Worm (Caenorhabditis elegans) whole organism, L1 larva: ENCODE measurements around the gene C14A4.6.

Experiments
- C34B4.2 ChIP-seq: sonication (generic microtip); optimal IDR thresholded peaks from 2 replicates; lab custom pipeline; 2017; ENCODE audit warnings: mild to moderate bottlenecking, missing genetic modification characterization, missing compliant biosample characterization
- F16B12.6 ChIP-seq: fragments of 150-350 bp; optimal IDR thresholded peaks from 2 replicates; lab custom pipeline; 2014; ENCODE audit warnings: missing biosample characterization, missing genetic modification characterization
- aly-2 ChIP-seq: fragments of 150-350 bp; optimal IDR thresholded peaks from 2 replicates; lab custom pipeline; 2014; ENCODE audit warnings: missing biosample characterization, missing genetic modification characterization
- ama-1 ChIP-seq: fragments of 150-350 bp; optimal IDR thresholded peaks from 2 replicates; lab custom pipeline; 2014
- ceh-63 ChIP-seq: fragments of 200-800 bp; sonication (Bioruptor generic); optimal IDR thresholded peaks from 2 replicates; lab custom pipeline; 2018; ENCODE audit warnings: mild to moderate bottlenecking, missing genetic modification characterization, missing compliant biosample characterization
- ceh-8 ChIP-seq: fragments of 200-800 bp; sonication (Bioruptor generic); optimal IDR thresholded peaks from 2 replicates; lab custom pipeline; 2018; ENCODE audit warnings: mild to moderate bottlenecking, missing genetic modification characterization, moderate library complexity, missing compliant biosample characterization
- ceh-82 ChIP-seq, 3 experiments: fragments of 150-350 bp in 1 of 3; sonication (generic microtip) in 2 of 3; optimal IDR thresholded peaks; 2 replicates each; lab custom pipeline; 2014 to 2017; ENCODE audit warnings: missing biosample characterization in 3 of 3, missing genetic modification characterization in 3 of 3
- ces-1 ChIP-seq: fragments of 150-350 bp; optimal IDR thresholded peaks from 2 replicates; lab custom pipeline; 2014; ENCODE audit warnings: missing biosample characterization, missing genetic modification reagents, missing genetic modification characterization
- dpl-1 ChIP-seq, 3 experiments: fragments of 150-350 bp in 2 of 3; sonication (generic microtip) in 1 of 3; optimal IDR thresholded peaks; 2 replicates each; lab custom pipeline; 2014 to 2017; ENCODE audit warnings: missing biosample characterization in 3 of 3, missing genetic modification characterization in 3 of 3, missing genetic modification reagents in 3 of 3
- dsc-1 ChIP-seq: sonication (generic microtip); optimal IDR thresholded peaks from 2 replicates; lab custom pipeline; 2016; ENCODE audit warnings: mild to moderate bottlenecking, missing genetic modification characterization, missing compliant biosample characterization
- efl-3 ChIP-seq: fragments of 200-800 bp; sonication (Bioruptor generic); optimal IDR thresholded peaks from 2 replicates; lab custom pipeline; 2018; ENCODE audit warnings: mild to moderate bottlenecking, missing genetic modification characterization, missing compliant biosample characterization
- egl-13 ChIP-seq: sonication (generic microtip); optimal IDR thresholded peaks from 2 replicates; lab custom pipeline; 2016; ENCODE audit warnings: missing genotype, missing genetic modification reagents, missing genetic modification characterization, missing compliant biosample characterization
- egl-27 ChIP-seq, 2 experiments: fragments of 150-350 bp in 1 of 2; sonication (generic microtip); optimal IDR thresholded peaks; 3 replicates each; lab custom pipeline; 2017 to 2018; ENCODE audit warnings: missing biosample characterization in 2 of 2, missing genetic modification characterization in 2 of 2, missing genetic modification reagents in 2 of 2
- elt-2 ChIP-seq: sonication (generic microtip); optimal IDR thresholded peaks from 2 replicates; lab custom pipeline; 2016; ENCODE audit warnings: missing genetic modification characterization, mild to moderate bottlenecking, inconsistent platforms, missing compliant biosample characterization, missing genetic modification reagents
- elt-3 ChIP-seq, 6 experiments: fragments of 150-350 bp in 1 of 6; sonication (generic microtip); optimal IDR thresholded peaks; 2 replicates each; lab custom pipeline; 2017 to 2018; ENCODE audit warnings: missing biosample characterization in 6 of 6, missing genetic modification characterization in 6 of 6, inconsistent platforms in 1 of 6
- ets-5 ChIP-seq: fragments of 200-800 bp; sonication (Bioruptor generic); IDR thresholded peaks from 2 replicates; pipeline ENCODE4 v1.3.6; 2022; ENCODE audit warnings: missing genetic modification characterization, missing compliant biosample characterization
- fkh-10 ChIP-seq: sonication (generic microtip); optimal IDR thresholded peaks from 2 replicates; lab custom pipeline; 2017; ENCODE audit warnings: missing biosample characterization, missing genetic modification reagents, missing genetic modification characterization
- fkh-8 ChIP-seq: sonication (generic microtip); optimal IDR thresholded peaks from 2 replicates; lab custom pipeline; 2016; ENCODE audit warnings: mild to moderate bottlenecking, missing genetic modification characterization, missing compliant biosample characterization
- fos-1 ChIP-seq: fragments of 150-350 bp; optimal IDR thresholded peaks from 2 replicates; lab custom pipeline; 2014; ENCODE audit warnings: missing biosample characterization, missing genetic modification characterization
- grh-1 ChIP-seq: fragments of 200-800 bp; sonication (Bioruptor generic); IDR thresholded peaks from 2 replicates; pipeline ENCODE4 v1.3.6; 2022; ENCODE audit warnings: missing genetic modification reagents, missing genetic modification characterization, missing compliant biosample characterization
- hlh-4 ChIP-seq: sonication (generic microtip); optimal IDR thresholded peaks from 2 replicates; lab custom pipeline; 2016; ENCODE audit warnings: mild to moderate bottlenecking, missing genetic modification characterization, missing compliant biosample characterization
- jun-1 ChIP-seq: fragments of 150-350 bp; optimal IDR thresholded peaks from 2 replicates; lab custom pipeline; 2014; ENCODE audit warnings: missing biosample characterization, missing genetic modification reagents, missing genetic modification characterization
- lin-13 ChIP-seq: fragments of 150-350 bp; optimal IDR thresholded peaks from 2 replicates; lab custom pipeline; 2014; ENCODE audit warnings: missing biosample characterization, missing genetic modification reagents, missing genetic modification characterization
- lin-35 ChIP-seq, 2 experiments: fragments of 150-350 bp; optimal IDR thresholded peaks; 2 replicates each; lab custom pipeline; 2014; ENCODE audit warnings: missing biosample characterization in 2 of 2, missing genetic modification characterization in 2 of 2, missing genetic modification reagents in 2 of 2
- lin-39 ChIP-seq: fragments of 150-350 bp; optimal IDR thresholded peaks from 2 replicates; lab custom pipeline; 2014; ENCODE audit warnings: missing biosample characterization, missing genetic modification reagents, missing genetic modification characterization
- lir-3 ChIP-seq: sonication (generic microtip); optimal IDR thresholded peaks from 2 replicates; lab custom pipeline; 2016; ENCODE audit warnings: mild to moderate bottlenecking, missing genetic modification characterization, moderate library complexity, missing compliant biosample characterization; ENCODE audit not compliant: poor library complexity
- mdl-1 ChIP-seq, 2 experiments: fragments of 150-350 bp; optimal IDR thresholded peaks; 2 replicates each; lab custom pipeline; 2014 to 2017; ENCODE audit warnings: missing biosample characterization in 2 of 2, missing genetic modification characterization in 2 of 2, inconsistent platforms in 1 of 2
- mep-1 ChIP-seq: fragments of 150-350 bp; optimal IDR thresholded peaks from 2 replicates; lab custom pipeline; 2014; ENCODE audit warnings: missing biosample characterization, missing genetic modification characterization
- nhr-11 ChIP-seq: fragments of 150-350 bp; optimal IDR thresholded peaks from 2 replicates; lab custom pipeline; 2014; ENCODE audit warnings: missing biosample characterization, missing genetic modification characterization
- nhr-12 ChIP-seq: sonication (generic microtip); optimal IDR thresholded peaks from 2 replicates; lab custom pipeline; 2017; ENCODE audit warnings: missing biosample characterization, missing genetic modification characterization
- nhr-19 ChIP-seq: fragments of 200-800 bp; sonication (Bioruptor generic); conservative IDR thresholded peaks from 2 replicates; pipeline ENCODE4 v1.3.6; 2022; ENCODE audit warnings: missing genetic modification characterization, missing compliant biosample characterization
- nhr-20 ChIP-seq: sonication (generic microtip); optimal IDR thresholded peaks from 2 replicates; lab custom pipeline; 2016; ENCODE audit warnings: mild to moderate bottlenecking, missing genetic modification characterization, missing compliant biosample characterization
- nhr-237 ChIP-seq: fragments of 150-350 bp; optimal IDR thresholded peaks from 2 replicates; lab custom pipeline; 2014; ENCODE audit warnings: missing biosample characterization, missing genetic modification characterization
- nhr-71 ChIP-seq: sonication (generic microtip); optimal IDR thresholded peaks from 2 replicates; lab custom pipeline; 2016; ENCODE audit warnings: mild to moderate bottlenecking, missing genetic modification characterization, moderate library complexity, missing compliant biosample characterization
- nhr-85 ChIP-seq: sonication (generic microtip); peaks from one replicate; lab custom pipeline; 2016; ENCODE audit warnings: missing genetic modification characterization, inconsistent platforms, missing compliant biosample characterization
- nhr-90 ChIP-seq: sonication (generic microtip); optimal IDR thresholded peaks from 2 replicates; lab custom pipeline; 2016; ENCODE audit warnings: mild to moderate bottlenecking, missing genetic modification characterization, missing compliant biosample characterization; ENCODE audit not compliant: poor library complexity
- pqm-1 ChIP-seq: sonication (generic microtip); optimal IDR thresholded peaks from 3 replicates; lab custom pipeline; 2017; ENCODE audit warnings: missing biosample characterization, missing genetic modification characterization
- skn-1 ChIP-seq: fragments of 150-350 bp; optimal IDR thresholded peaks from 2 replicates; lab custom pipeline; 2014; ENCODE audit warnings: missing biosample characterization, missing genetic modification characterization
- snpc-4 ChIP-seq: fragments of 150-350 bp; optimal IDR thresholded peaks from 2 replicates; lab custom pipeline; 2014; ENCODE audit warnings: missing biosample characterization, missing genetic modification characterization
- snu-23 ChIP-seq: sonication (generic microtip); optimal IDR thresholded peaks from 2 replicates; lab custom pipeline; 2016; ENCODE audit warnings: missing genetic modification characterization, missing compliant biosample characterization
- sptf-1 ChIP-seq: fragments of 150-350 bp; optimal IDR thresholded peaks from 2 replicates; lab custom pipeline; 2014; ENCODE audit warnings: missing biosample characterization, missing genetic modification characterization
- sup-37 ChIP-seq: fragments of 200-800 bp; sonication (Bioruptor generic); optimal IDR thresholded peaks from 2 replicates; lab custom pipeline; 2018; ENCODE audit warnings: mild to moderate bottlenecking, missing genetic modification characterization, missing compliant biosample characterization
- swsn-7 ChIP-seq: sonication (generic microtip); optimal IDR thresholded peaks from 2 replicates; lab custom pipeline; 2016; ENCODE audit warnings: missing genetic modification characterization, missing compliant biosample characterization
- tbx-2 ChIP-seq: sonication (generic microtip); optimal IDR thresholded peaks from 2 replicates; lab custom pipeline; 2016; ENCODE audit warnings: missing genetic modification characterization, missing compliant biosample characterization
- tlp-1 ChIP-seq: fragments of 150-350 bp; optimal IDR thresholded peaks from 2 replicates; lab custom pipeline; 2014; ENCODE audit warnings: missing biosample characterization, missing genetic modification characterization
- unc-130 ChIP-seq: fragments of 150-350 bp; optimal IDR thresholded peaks from 2 replicates; lab custom pipeline; 2017; ENCODE audit warnings: missing biosample characterization, missing genetic modification characterization, inconsistent platforms
- unc-86 ChIP-seq: sonication (generic microtip); optimal IDR thresholded peaks from 2 replicates; lab custom pipeline; 2016; ENCODE audit warnings: missing genetic modification characterization, missing compliant biosample characterization
- vab-15 ChIP-seq: sonication (generic microtip); optimal IDR thresholded peaks from 2 replicates; lab custom pipeline; 2017; ENCODE audit warnings: missing genotype, mild to moderate bottlenecking, missing genetic modification characterization, missing compliant biosample characterization
- xbp-1 ChIP-seq: sonication (generic microtip); optimal IDR thresholded peaks from 2 replicates; lab custom pipeline; 2016; ENCODE audit warnings: missing genetic modification characterization, missing compliant biosample characterization
- zip-4 ChIP-seq: fragments of 200-800 bp; sonication (Bioruptor generic); optimal IDR thresholded peaks from 2 replicates; lab custom pipeline; 2018; ENCODE audit warnings: mild to moderate bottlenecking, missing genetic modification characterization, moderate library complexity, missing compliant biosample characterization
- ztf-4 ChIP-seq: fragments of 150-350 bp; optimal IDR thresholded peaks from 2 replicates; lab custom pipeline; 2014; ENCODE audit warnings: missing biosample characterization, missing genetic modification characterization

The C14A4.6 gene

DNA sequence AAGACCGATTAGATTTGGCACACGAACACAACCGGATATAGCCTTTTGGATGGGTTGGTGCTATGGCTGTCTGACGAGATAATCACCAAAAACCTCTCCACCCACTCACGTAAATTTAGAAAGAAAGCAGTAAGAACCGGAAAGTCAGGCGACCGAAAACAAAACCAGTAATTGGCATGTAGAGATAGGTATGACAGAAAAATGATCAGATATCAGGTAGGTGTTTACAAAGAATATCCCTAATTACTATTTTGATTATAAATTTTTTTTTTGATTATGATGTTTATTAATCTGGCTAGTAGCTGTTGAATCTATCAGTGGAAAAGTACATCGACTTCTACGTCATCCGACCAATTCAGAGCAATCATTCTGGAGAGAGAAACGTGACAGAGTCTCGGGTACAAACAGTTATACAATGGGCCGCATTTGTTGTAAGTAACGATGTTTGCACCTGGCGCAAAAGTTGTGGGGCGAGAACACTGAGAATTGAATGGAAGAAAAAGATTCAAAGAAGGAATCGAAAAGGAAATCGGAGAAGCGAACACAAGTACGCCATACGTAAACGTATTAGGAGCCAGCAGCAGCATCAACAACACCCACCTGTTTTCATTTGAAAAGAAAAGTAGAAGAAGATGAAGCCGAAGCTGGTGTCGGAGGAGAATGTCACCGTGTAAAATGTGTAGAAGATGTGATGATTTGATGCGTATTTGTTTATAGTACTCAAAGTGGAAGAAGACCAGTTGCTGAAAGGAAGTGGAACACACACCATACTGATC is 43.5 kb downstream of the C14A4.6 start (continued):
- TF ChIP-seq dsc-1 (tag; lab: Kevin White, UChicago) (peak; percentile 32), dpl-1 (GFP tag; optimal IDR thresholded peaks at IDR 0.05; lab: Kevin White, UChicago) (no peak), fkh-8 (tag; lab: Kevin White, UChicago) (peak; percentile 69), tlp-1 (tag; lab: Kevin White, UChicago) (no peak), nhr-90 (peak; percentile 47), ztf-4 (tag; lab: Kevin White, UChicago) (peak; percentile 23), nhr-19 (GFP tag; lab: Robert Waterston, UW) (0 out of 2 replicates have a peak, but pooled peaks have one; percentile 19), nhr-12 (no peak), snpc-4 (tag; lab: Kevin White, UChicago) (no peak), efl-3 (no peak), fos-1 (no peak), lin-39 (tag; lab: Kevin White, UChicago) (peak; percentile 12), unc-130 (tag; lab: Kevin White, UChicago) (peak; percentile 12), ets-5 (no peak), aly-2 (no peak), egl-13 (tag; lab: Kevin White, UChicago) (no peak), C34B4.2 (tag; lab: Kevin White, UChicago) (no peak), ama-1 (peak; percentile 25), unc-86 (tag; lab: Kevin White, UChicago) (no peak), nhr-71 (tag; lab: Kevin White, UChicago) (peak; percentile 58), nhr-11 (tag; lab: Kevin White, UChicago) (no peak), vab-15 (no peak), ceh-82 (tag; optimal IDR thresholded peaks at IDR 0.05; lab: Kevin White, UChicago) (no peak), hlh-4 (tag; lab: Kevin White, UChicago) (no peak), xbp-1 (peak; percentile 5), egl-27 (tag; optimal IDR thresholded peaks at IDR 0.05; lab: Kevin White, UChicago) (no peak), lin-13 (GFP tag; lab: Kevin White, UChicago) (no peak), mep-1 (tag; lab: Kevin White, UChicago) (peak; percentile 54), lir-3 (no peak), elt-2 (tag; lab: Kevin White, UChicago) (peak; percentile 9), swsn-7 (peak; percentile 23), jun-1 (tag; lab: Kevin White, UChicago) (no peak), pqm-1 (tag; lab: Kevin White, UChicago) (no peak), F16B12.6 (tag; lab: Kevin White, UChicago) (no peak), tbx-2 (tag; lab: Kevin White, UChicago) (no peak), lin-35 (GFP tag; optimal IDR thresholded peaks at IDR 0.05; lab: Kevin White, UChicago) (no peak), mdl-1 (tag; optimal IDR thresholded peaks at IDR 0.05; lab: Kevin White, UChicago) (peak in 1 of 2 experiments; percentile 35), snu-23 (peak; percentile 12), elt-3 (tag; optimal IDR thresholded peaks at IDR 0.05; lab: Kevin White, UChicago) (peak in 1 of 6 experiments; percentile 74), ceh-8 (GFP tag; lab: Kevin White, UChicago) (peak; percentile 63), ces-1 (GFP tag; lab: Kevin White, UChicago) (no peak), grh-1 (GFP tag; lab: Robert Waterston, UW) (peak; percentile 57; the same call in 1 of the 2 replicates)

DNA sequence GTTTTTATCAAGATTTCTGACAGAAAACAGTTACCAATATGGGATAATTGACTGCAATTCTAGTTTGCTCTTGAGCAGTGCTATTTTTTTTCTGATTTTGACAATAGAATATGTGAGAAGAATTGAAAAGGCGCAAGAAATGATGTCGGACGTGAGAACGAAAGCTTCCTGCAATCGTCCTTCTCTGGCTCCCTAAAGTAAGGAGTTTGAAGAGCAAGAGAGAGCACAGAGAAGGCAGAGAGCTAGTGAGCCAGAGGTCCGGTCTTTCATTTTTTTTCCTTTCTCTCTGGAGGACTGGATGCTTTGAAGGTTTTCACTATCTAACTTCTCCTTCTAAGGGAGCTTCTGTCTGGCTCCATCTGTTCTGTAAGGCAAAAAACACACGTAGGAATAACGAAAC is 44.4 kb downstream of the C14A4.6 start:
- no peak for TF ChIP-seq ceh-63 (GFP tag; lab: Kevin White, UChicago)
- TF ChIP-seq ceh-82 (tag; optimal IDR thresholded peaks at IDR 0.05; lab: Kevin White, UChicago), result peak in 1 of 3 experiments; percentile 12
- no peak for TF ChIP-seq skn-1
- TF ChIP-seq fkh-10 (GFP tag; lab: Kevin White, UChicago), result peak; percentile 12
- peak; percentile 21 for TF ChIP-seq ama-1
- no peak for TF ChIP-seq nhr-20 (tag; lab: Kevin White, UChicago)
- TF ChIP-seq zip-4 (GFP tag; lab: Kevin White, UChicago), result no peak
- no peak for TF ChIP-seq elt-2 (tag; lab: Kevin White, UChicago)
- no peak for TF ChIP-seq ztf-4 (tag; lab: Kevin White, UChicago)
- TF ChIP-seq lin-35 (GFP tag; optimal IDR thresholded peaks at IDR 0.05; lab: Kevin White, UChicago), result no peak
- TF ChIP-seq snu-23, result peak; percentile 10
- no peak for TF ChIP-seq F16B12.6 (tag; lab: Kevin White, UChicago)
- TF ChIP-seq sptf-1 (tag; lab: Kevin White, UChicago), result peak; percentile 94
- TF ChIP-seq egl-13 (tag; lab: Kevin White, UChicago), result no peak
- no peak for TF ChIP-seq sup-37
- peak; percentile 15 for TF ChIP-seq nhr-85 (tag; lab: Kevin White, UChicago)
- TF ChIP-seq nhr-237 (tag; lab: Kevin White, UChicago), result no peak
- no peak for TF ChIP-seq aly-2
- no peak for TF ChIP-seq xbp-1
